In the genomic region with DNA sequence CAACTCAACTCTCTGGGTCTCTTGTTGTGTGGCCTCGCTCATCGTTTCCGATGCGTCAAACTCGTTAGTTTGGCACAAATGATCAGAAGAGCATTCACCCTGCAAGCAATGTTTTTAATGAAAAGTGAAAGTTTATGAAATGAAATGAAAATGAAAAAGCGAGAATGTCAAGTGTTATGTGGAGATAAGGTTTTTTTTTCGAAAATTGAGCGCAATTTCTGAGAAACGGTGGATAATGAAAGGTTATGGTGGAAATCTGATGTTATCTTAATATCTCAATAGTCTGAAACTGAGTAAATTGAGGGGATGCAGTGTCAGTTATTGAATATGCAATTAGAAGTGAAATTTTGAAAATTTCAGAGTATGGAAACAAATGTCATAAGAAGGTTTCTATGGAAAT, we compare ENCODE assay signal across 2 worm cellular contexts.
A peak's percentile ranks its signal among the peaks of the same experiment; 100 is the strongest.
TF ChIP-seq lines count a peak whose summit lies in the region.

A gene (minus strand): TSS at position 101 of the 400 bp plus-strand sequence.

TF ChIP-seq in whole organism, L1 larva, 84 proteins besides CTCF, POLR2A, EP300 and RAD21:
- no peak for TF ChIP-seq sup-37 (GFP tag; optimal IDR thresholded peaks at IDR 0.05; lab: Kevin White, UChicago)
- no peak for TF ChIP-seq jun-1 (tag; optimal IDR thresholded peaks at IDR 0.05; lab: Kevin White, UChicago)
- TF ChIP-seq unc-62 (GFP tag; optimal IDR thresholded peaks at IDR 0.05; lab: Kevin White, UChicago): no peak
- TF ChIP-seq nhr-90 (tag; optimal IDR thresholded peaks at IDR 0.05; lab: Kevin White, UChicago; ENCODE audit: poor library complexity): no peak
- TF ChIP-seq ceh-8 (GFP tag; optimal IDR thresholded peaks at IDR 0.05; lab: Kevin White, UChicago): no peak
- TF ChIP-seq fkh-8 (tag; optimal IDR thresholded peaks at IDR 0.05; lab: Kevin White, UChicago): peak; percentile 39

TF ChIP-seq in whole organism, L3 larva, 47 proteins besides CTCF, POLR2A, EP300 and RAD21:
- TF ChIP-seq nhr-11 (tag; optimal IDR thresholded peaks at IDR 0.05; lab: Kevin White, UChicago) (peak; percentile 26), ztf-4 (tag; optimal IDR thresholded peaks at IDR 0.05; lab: Kevin White, UChicago) (no peak), nhr-23 (tag; optimal IDR thresholded peaks at IDR 0.05; lab: Kevin White, UChicago) (no peak), nhr-76 (tag; optimal IDR thresholded peaks at IDR 0.05; lab: Kevin White, UChicago) (no peak), aly-2 (tag; optimal IDR thresholded peaks at IDR 0.05; lab: Kevin White, UChicago) (no peak), eor-1 (tag; optimal IDR thresholded peaks at IDR 0.05; lab: Kevin White, UChicago) (no peak), egl-5 (tag; optimal IDR thresholded peaks at IDR 0.05; lab: Kevin White, UChicago) (no peak), R02D3.7 (tag; optimal IDR thresholded peaks at IDR 0.05; lab: Kevin White, UChicago) (no peak)
